Worm (Caenorhabditis elegans) whole organism, L4/young adult: ENCODE measurements around the gene ubc-21.

ENCODE experiments used
- W03F9.2 ChIP-seq: fragments of 150-350 bp; optimal IDR thresholded peaks from 2 replicates; lab custom pipeline; 2014; ENCODE audit warnings: missing biosample characterization, missing genetic modification characterization
- dao-5 ChIP-seq: sonication (generic microtip); optimal IDR thresholded peaks from 2 replicates; lab custom pipeline; 2016; ENCODE audit warnings: missing genotype, missing genetic modification characterization, moderate library complexity, missing compliant biosample characterization
- him-1 ChIP-seq: sonication (generic microtip); optimal IDR thresholded peaks from 2 replicates; lab custom pipeline; 2016; ENCODE audit warnings: missing genotype, missing genetic modification reagents, missing genetic modification characterization, missing compliant biosample characterization

DNA sequence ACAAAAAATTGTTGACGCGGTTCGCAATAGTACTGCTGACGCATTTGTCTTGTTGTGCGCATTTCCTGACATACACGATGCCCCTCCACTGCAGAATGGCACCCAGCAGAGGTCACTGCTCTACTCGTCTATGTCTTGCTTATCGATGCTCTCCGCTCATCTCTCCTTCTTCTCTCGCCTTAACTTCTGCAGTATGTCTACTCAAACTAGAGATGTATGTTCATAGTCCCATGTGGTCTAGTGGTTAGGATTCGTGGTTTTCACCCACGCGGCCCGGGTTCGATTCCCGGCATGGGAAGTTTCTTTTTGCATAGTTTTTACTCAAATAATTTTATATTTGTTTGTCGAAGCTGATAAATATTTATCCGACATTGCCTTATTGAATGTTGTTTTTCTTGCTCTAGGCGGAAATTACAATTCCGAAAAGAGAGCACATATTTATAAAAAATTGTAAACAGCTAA is 33.5 kb upstream of the ubc-21 start, which contains the start of gene C28G1.2:
- TF ChIP-seq W03F9.2: peak; percentile 50
- peak; percentile 93 for TF ChIP-seq him-1 (tag; lab: Kevin White, UChicago)
- TF ChIP-seq dao-5 (tag; lab: Kevin White, UChicago): peak; percentile 92
